Fruit fly (Drosophila melanogaster): ENCODE results near the gene COX7AL.

The COX7AL gene

DNA sequence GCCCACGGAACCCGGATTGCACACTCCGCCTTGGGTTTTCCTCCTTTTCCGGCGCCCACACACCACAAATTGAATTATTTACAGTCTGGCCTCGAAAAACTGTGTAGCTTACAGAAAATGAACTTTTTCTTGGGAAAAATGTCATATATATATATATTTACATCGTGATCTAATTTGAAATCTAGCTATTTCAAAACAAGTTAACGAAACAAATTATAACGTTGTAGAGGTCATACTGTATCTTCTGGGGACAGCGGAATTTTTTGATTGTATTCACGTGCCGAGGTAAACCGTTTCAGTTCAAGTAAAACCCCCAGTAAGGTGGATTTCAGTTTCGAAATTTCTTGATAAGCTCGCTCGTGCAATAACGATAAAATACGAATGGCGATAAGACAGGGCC lies 11.0 kb downstream of the COX7AL start (continued):
- peak; percentile 63 for TF ChIP-seq cyc (GFP tag; optimal IDR thresholded peaks at IDR 0.05)
- no peak for TF ChIP-seq dsx (GFP tag; optimal IDR thresholded peaks at IDR 0.05; ENCODE audit: poor library complexity, severe bottlenecking)
- peak; percentile 44 for TF ChIP-seq pdm3 (GFP tag; optimal IDR thresholded peaks at IDR 0.05)
- TF ChIP-seq Sox102F (GFP tag; optimal IDR thresholded peaks at IDR 0.05), result no peak
- no peak for TF ChIP-seq Lpt (GFP tag; optimal IDR thresholded peaks at IDR 0.05)
- TF ChIP-seq Met (GFP tag; optimal IDR thresholded peaks at IDR 0.05), result peak; percentile 77
- peak; percentile 44 for TF ChIP-seq OdsH (GFP tag; optimal IDR thresholded peaks at IDR 0.05)
- no peak for TF ChIP-seq fd85E (GFP tag; optimal IDR thresholded peaks at IDR 0.05)
- TF ChIP-seq CG4318 (GFP tag; optimal IDR thresholded peaks at IDR 0.05), result no peak
- no peak for TF ChIP-seq CG6808 (GFP tag; optimal IDR thresholded peaks at IDR 0.05)
- no peak for TF ChIP-seq CG3919 (GFP tag; optimal IDR thresholded peaks at IDR 0.05)
- peak; percentile 28 for TF ChIP-seq Eip93F (GFP tag; optimal IDR thresholded peaks at IDR 0.05)
- peak; percentile 72 for TF ChIP-seq CG8119 (GFP tag; IDR thresholded peaks at IDR 0.05)
- no peak for TF ChIP-seq CG11762 (GFP tag; optimal IDR thresholded peaks at IDR 0.05; ENCODE audit: insufficient read depth)
- TF ChIP-seq Hr39 (GFP tag; optimal IDR thresholded peaks at IDR 0.05), result peak; percentile 59
- peak; percentile 68 for TF ChIP-seq CG15336 (GFP tag; IDR thresholded peaks at IDR 0.05)
- TF ChIP-seq CG10669 (GFP tag; optimal IDR thresholded peaks at IDR 0.05), result peak; percentile 15
- TF ChIP-seq CG6854 (GFP tag; optimal IDR thresholded peaks at IDR 0.05), result no peak

- TF ChIP-seq Ets21C (GFP tag; optimal IDR thresholded peaks at IDR 0.05), result peak; percentile 40
- TF ChIP-seq CG10631 (GFP tag; optimal IDR thresholded peaks at IDR 0.05), result peak; percentile 79
- peak; percentile 89 for TF ChIP-seq CG7368 (GFP tag; optimal IDR thresholded peaks at IDR 0.05)
- TF ChIP-seq Met (GFP tag; optimal IDR thresholded peaks at IDR 0.05), result peak; percentile 37
- TF ChIP-seq Lpt (GFP tag; optimal IDR thresholded peaks at IDR 0.05), result peak; percentile 89
- TF ChIP-seq CG1621 (tag; optimal IDR thresholded peaks at IDR 0.05), result peak; percentile 41
- peak; percentile 95 for TF ChIP-seq CG4318 (GFP tag; optimal IDR thresholded peaks at IDR 0.05)
- TF ChIP-seq CG34406 (GFP tag; optimal IDR thresholded peaks at IDR 0.05), result peak; percentile 87
- TF ChIP-seq CG16779 (tag; optimal IDR thresholded peaks at IDR 0.05), result peak; percentile 82
- peak; percentile 74 for TF ChIP-seq fd85E (GFP tag; optimal IDR thresholded peaks at IDR 0.05)
- peak; percentile 93 for TF ChIP-seq CG11762 (GFP tag; optimal IDR thresholded peaks at IDR 0.05; ENCODE audit: insufficient read depth)
- peak; percentile 69 for TF ChIP-seq CG31627 (GFP tag; optimal IDR thresholded peaks at IDR 0.05)
- peak; percentile 97 for TF ChIP-seq CG15336 (GFP tag; IDR thresholded peaks at IDR 0.05)
- TF ChIP-seq acj6 (GFP tag; optimal IDR thresholded peaks at IDR 0.05), result peak; percentile 89
- TF ChIP-seq CG6792 (GFP tag; optimal IDR thresholded peaks at IDR 0.05), result peak; percentile 81
- TF ChIP-seq lz (GFP tag; optimal IDR thresholded peaks at IDR 0.05), result peak; percentile 76
- TF ChIP-seq CG32006 (GFP tag; optimal IDR thresholded peaks at IDR 0.05), result peak; percentile 93
- TF ChIP-seq Hr38 (GFP tag; optimal IDR thresholded peaks at IDR 0.05), result peak; percentile 27
- peak; percentile 95 for TF ChIP-seq net (GFP tag; optimal IDR thresholded peaks at IDR 0.05)
- no peak for TF ChIP-seq CG6854 (GFP tag; optimal IDR thresholded peaks at IDR 0.05)
- TF ChIP-seq CG8632 (GFP tag; optimal IDR thresholded peaks at IDR 0.05), result peak; percentile 84
- peak; percentile 71 for TF ChIP-seq Sox14 (GFP tag; optimal IDR thresholded peaks at IDR 0.05)
- TF ChIP-seq Sox15 (GFP tag; optimal IDR thresholded peaks at IDR 0.05), result peak; percentile 92
- TF ChIP-seq CG6808 (GFP tag; optimal IDR thresholded peaks at IDR 0.05), result peak; percentile 68
- TF ChIP-seq fd59A (GFP tag; optimal IDR thresholded peaks at IDR 0.05), result peak; percentile 46
- TF ChIP-seq Eip78C (GFP tag), result peak; percentile 99
- peak; percentile 95 for TF ChIP-seq eg (GFP tag; IDR thresholded peaks at IDR 0.05)
- TF ChIP-seq Gug (GFP tag; IDR thresholded peaks at IDR 0.05), result peak; percentile 92
- TF ChIP-seq Eip93F (GFP tag; optimal IDR thresholded peaks at IDR 0.05), result no peak
- TF ChIP-seq CG8319 (GFP tag; optimal IDR thresholded peaks at IDR 0.05), result peak; percentile 90
- peak; percentile 95 for TF ChIP-seq pdm3 (GFP tag; optimal IDR thresholded peaks at IDR 0.05)
- TF ChIP-seq salr (GFP tag; optimal IDR thresholded peaks at IDR 0.05), result peak; percentile 56 to 60
- peak; percentile 78 for TF ChIP-seq CG3032 (tag; optimal IDR thresholded peaks at IDR 0.05)
- peak; percentile 86 for TF ChIP-seq Eip75B (GFP tag; optimal IDR thresholded peaks at IDR 0.05)
- TF ChIP-seq Smox (GFP tag; optimal IDR thresholded peaks at IDR 0.05), result peak; percentile 7
- TF ChIP-seq esn (GFP tag; optimal IDR thresholded peaks at IDR 0.05), result peak; percentile 22
- TF ChIP-seq OdsH (GFP tag; optimal IDR thresholded peaks at IDR 0.05), result peak; percentile 95
- TF ChIP-seq CG10669 (GFP tag; optimal IDR thresholded peaks at IDR 0.05), result peak; percentile 78
- TF ChIP-seq Blimp-1 (GFP tag; optimal IDR thresholded peaks at IDR 0.05), result no peak
- TF ChIP-seq dac (GFP tag; optimal IDR thresholded peaks at IDR 0.05), result peak; percentile 90
- peak; percentile 66 for TF ChIP-seq Sox102F (GFP tag; optimal IDR thresholded peaks at IDR 0.05)
- TF ChIP-seq CG11902 (GFP tag; optimal IDR thresholded peaks at IDR 0.05), result peak; percentile 89
- TF ChIP-seq CG6276 (GFP tag; optimal IDR thresholded peaks at IDR 0.05), result peak; percentile 93
These were observed 11.5 kb downstream of the COX7AL start for dm6 chr3R:8354969-8355368.
